Worm (Caenorhabditis elegans): ENCODE measurements around the gene R08C7.5.

R08C7.5 gene

DNA sequence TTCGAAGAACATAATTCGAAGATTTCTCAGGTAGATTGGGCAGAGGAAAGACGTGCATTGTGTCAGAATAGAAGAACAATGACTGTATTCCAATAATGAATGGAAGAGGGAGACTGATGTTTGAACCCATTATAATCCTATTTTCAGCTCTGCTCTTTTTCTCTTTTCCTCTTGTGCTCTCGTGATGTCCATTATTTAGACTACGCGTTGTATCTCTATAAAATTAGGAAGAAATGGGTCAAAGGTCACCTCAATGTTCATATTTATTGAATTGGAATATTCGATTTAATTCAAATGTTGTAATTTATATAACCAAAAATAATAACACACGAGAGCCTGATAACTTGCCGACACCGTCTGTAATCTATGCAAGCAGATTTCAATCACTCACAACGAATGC, 9.2 kb downstream of the R08C7.5 start, which contains the start of gene fbxb-74:
Gene fbxb-74 (minus strand): TSS at position 101 of the 400 bp plus-strand sequence.
- TF ChIP-seq nhr-20 (tag; optimal IDR thresholded peaks at IDR 0.05): no peak
- no peak for TF ChIP-seq pax-3 (tag; optimal IDR thresholded peaks at IDR 0.05)
- no peak for TF ChIP-seq sox-4 (tag; optimal IDR thresholded peaks at IDR 0.05)
- TF ChIP-seq unc-86 (tag; optimal IDR thresholded peaks at IDR 0.05): no peak
- no peak for TF ChIP-seq ceh-63 (GFP tag; optimal IDR thresholded peaks at IDR 0.05)
- TF ChIP-seq swsn-7 (tag; optimal IDR thresholded peaks at IDR 0.05): no peak
- TF ChIP-seq vab-15 (tag; optimal IDR thresholded peaks at IDR 0.05): no peak
- TF ChIP-seq nhr-76 (tag; optimal IDR thresholded peaks at IDR 0.05): no peak
- TF ChIP-seq ceh-82 (tag; optimal IDR thresholded peaks at IDR 0.05): no peak
- no peak for TF ChIP-seq rnt-1 (tag; optimal IDR thresholded peaks at IDR 0.05)
- TF ChIP-seq unc-98 (GFP tag; IDR thresholded peaks at IDR 0.05): no peak

DNA sequence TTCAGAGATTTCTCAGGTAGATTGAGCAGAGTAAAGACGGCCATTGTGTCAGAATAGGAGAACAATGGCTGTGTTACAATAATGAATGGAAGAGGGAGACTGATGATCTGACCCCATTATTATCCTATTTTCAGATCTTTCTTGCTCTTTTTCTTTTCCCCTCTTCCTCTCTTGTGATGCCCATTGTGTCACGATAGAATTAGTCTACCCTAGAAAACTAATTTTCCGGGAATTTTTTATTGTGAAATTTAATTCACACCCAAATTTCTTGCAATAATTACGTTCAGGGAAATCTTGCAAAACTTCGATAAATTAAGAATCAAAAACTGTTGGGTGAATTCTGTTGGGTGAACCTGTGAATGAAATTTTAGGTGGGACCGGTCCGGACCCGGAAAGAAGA, 11.0 kb downstream of the R08C7.5 start, which contains the start of gene fbxb-75:
Gene fbxb-75 (minus strand): TSS at position 101 of the 400 bp plus-strand sequence.
- no peak for TF ChIP-seq alr-1 (tag; optimal IDR thresholded peaks at IDR 0.05; ENCODE audit: borderline replicate concordance)
- no peak for TF ChIP-seq lin-13 (GFP tag; optimal IDR thresholded peaks at IDR 0.05)
- no peak for TF ChIP-seq snu-23 (GFP tag; optimal IDR thresholded peaks at IDR 0.05)
- no peak for TF ChIP-seq isw-1 (GFP tag; IDR thresholded peaks at IDR 0.05)
- TF ChIP-seq vab-15 (tag; optimal IDR thresholded peaks at IDR 0.05): no peak
- TF ChIP-seq nhr-85 (tag): no peak
- no peak for TF ChIP-seq nhr-28 (tag; optimal IDR thresholded peaks at IDR 0.05)
- TF ChIP-seq sptf-1 (tag; optimal IDR thresholded peaks at IDR 0.05): no peak
- TF ChIP-seq lin-35 (GFP tag; optimal IDR thresholded peaks at IDR 0.05): no peak
- no peak for TF ChIP-seq tbx-2 (tag; optimal IDR thresholded peaks at IDR 0.05)
- no peak for TF ChIP-seq blmp-1 (tag; optimal IDR thresholded peaks at IDR 0.05)
- no peak for TF ChIP-seq nhr-237 (tag; optimal IDR thresholded peaks at IDR 0.05)
- no peak for TF ChIP-seq unc-86 (tag; optimal IDR thresholded peaks at IDR 0.05)

DNA sequence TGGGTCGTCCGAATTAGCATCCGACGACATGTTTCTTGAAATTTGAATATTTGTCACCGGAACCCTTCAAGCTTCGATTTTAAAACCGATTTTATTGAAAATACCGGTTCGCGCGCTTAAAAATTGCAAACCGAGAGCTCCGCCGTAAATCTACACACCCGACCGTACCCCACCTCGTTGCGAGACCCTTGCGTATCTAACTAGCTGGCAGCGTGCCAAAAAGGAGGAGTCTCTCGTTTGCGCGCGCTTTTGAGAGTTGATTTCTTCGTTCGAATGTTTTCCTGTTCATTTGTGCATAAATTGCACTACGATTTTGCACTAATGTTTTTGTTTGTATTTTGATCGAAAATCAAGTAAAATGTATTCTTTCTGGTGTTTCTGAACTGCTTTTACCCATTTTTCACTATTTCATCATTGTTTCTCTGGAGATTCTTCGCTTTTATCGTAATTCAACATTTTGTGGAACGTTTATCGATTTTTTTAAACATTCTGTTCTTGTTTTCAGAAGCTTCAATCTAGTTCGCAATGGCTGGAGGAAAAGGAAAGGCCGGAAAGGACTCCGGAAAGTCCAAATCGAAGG, 15.8 kb downstream of the R08C7.5 start, which contains the start of the genes wapl-1 and htz-1:
Gene wapl-1 (minus strand): TSS at position 30 of the 580 bp plus-strand sequence.
Gene htz-1 (plus strand): TSS at position 506 of the 580 bp plus-strand sequence.
- TF ChIP-seq lin-13 (GFP tag; optimal IDR thresholded peaks at IDR 0.05) (peak; percentile 98), sptf-1 (tag; optimal IDR thresholded peaks at IDR 0.05) (no peak), ztf-11 (tag; optimal IDR thresholded peaks at IDR 0.05) (peak in 1 of 2 experiments; percentile 93), xbp-1 (tag; optimal IDR thresholded peaks at IDR 0.05) (peak; percentile 98), unc-86 (tag; optimal IDR thresholded peaks at IDR 0.05) (peak; percentile 98), C16A3.4 (tag; optimal IDR thresholded peaks at IDR 0.05) (peak; percentile 97), nhr-85 (tag) (peak; percentile 99), nhr-12 (tag; optimal IDR thresholded peaks at IDR 0.05) (no peak), egl-27 (tag; optimal IDR thresholded peaks at IDR 0.05) (peak; percentile 51 to 54), sup-37 (GFP tag; optimal IDR thresholded peaks at IDR 0.05) (peak; percentile 81), pqm-1 (tag; optimal IDR thresholded peaks at IDR 0.05) (no peak), nhr-237 (tag; optimal IDR thresholded peaks at IDR 0.05) (peak; percentile 92), mef-2 (tag; optimal IDR thresholded peaks at IDR 0.05) (peak; percentile 91), lir-3 (tag; optimal IDR thresholded peaks at IDR 0.05; ENCODE audit: poor library complexity) (peak; percentile 84), ceh-8 (GFP tag; optimal IDR thresholded peaks at IDR 0.05) (peak; percentile 91), ceh-90 (tag; optimal IDR thresholded peaks at IDR 0.05) (peak; percentile 13), hlh-17 (GFP tag; optimal IDR thresholded peaks at IDR 0.05; ENCODE audit: borderline replicate concordance) (no peak), fos-1 (tag; optimal IDR thresholded peaks at IDR 0.05) (peak; percentile 92), F16B12.6 (tag; optimal IDR thresholded peaks at IDR 0.05) (peak; percentile 71), egl-13 (tag; optimal IDR thresholded peaks at IDR 0.05) (peak; percentile 90), lin-15B (tag; optimal IDR thresholded peaks at IDR 0.05) (peak; percentile 96), hpl-2 (GFP tag; optimal IDR thresholded peaks at IDR 0.05) (peak; percentile 87), lsy-2 (tag; optimal IDR thresholded peaks at IDR 0.05) (peak; percentile 99 to 100), pag-3 (tag; optimal IDR thresholded peaks at IDR 0.05; ENCODE audit: borderline replicate concordance, insufficient read depth) (no peak), dsc-1 (tag; optimal IDR thresholded peaks at IDR 0.05) (peak; percentile 95), mdl-1 (tag; optimal IDR thresholded peaks at IDR 0.05) (peak in 1 of 2 experiments; percentile 94), unc-98 (GFP tag; IDR thresholded peaks at IDR 0.05) (no peak), aly-2 (tag; optimal IDR thresholded peaks at IDR 0.05) (peak; percentile 34), ces-1 (GFP tag; optimal IDR thresholded peaks at IDR 0.05) (no peak), tlp-1 (tag; optimal IDR thresholded peaks at IDR 0.05) (no peak), nhr-71 (tag; optimal IDR thresholded peaks at IDR 0.05) (peak; percentile 98), snu-23 (GFP tag; optimal IDR thresholded peaks at IDR 0.05) (peak; percentile 98)

All from whole organism, L1 larva.